Worm (Caenorhabditis elegans) whole organism, L1 larva: ENCODE results near the gene set-27.

Experiments used
- lin-13 ChIP-seq: fragments of 150-350 bp; optimal IDR thresholded peaks from 2 replicates; lab custom pipeline; 2014; ENCODE audit warnings: missing biosample characterization, missing genetic modification reagents, missing genetic modification characterization
- nhr-11 ChIP-seq: fragments of 150-350 bp; optimal IDR thresholded peaks from 2 replicates; lab custom pipeline; 2014; ENCODE audit warnings: missing biosample characterization, missing genetic modification characterization
- nhr-237 ChIP-seq: fragments of 150-350 bp; optimal IDR thresholded peaks from 2 replicates; lab custom pipeline; 2014; ENCODE audit warnings: missing biosample characterization, missing genetic modification characterization
- nhr-90 ChIP-seq: sonication (generic microtip); optimal IDR thresholded peaks from 2 replicates; lab custom pipeline; 2016; ENCODE audit warnings: mild to moderate bottlenecking, missing genetic modification characterization, missing compliant biosample characterization; ENCODE audit not compliant: poor library complexity
- zip-4 ChIP-seq: fragments of 200-800 bp; sonication (Bioruptor generic); optimal IDR thresholded peaks from 2 replicates; lab custom pipeline; 2018; ENCODE audit warnings: mild to moderate bottlenecking, missing genetic modification characterization, moderate library complexity, missing compliant biosample characterization

- TF ChIP-seq nhr-237 (tag; lab: Kevin White, UChicago) = no peak
- TF ChIP-seq zip-4 (GFP tag; lab: Kevin White, UChicago) = no peak
- TF ChIP-seq lin-13 (GFP tag; lab: Kevin White, UChicago) = no peak
- TF ChIP-seq nhr-11 = no peak
- TF ChIP-seq nhr-90 (tag; lab: Kevin White, UChicago) = no peak
Observed at ce11 chrIII:2676097-2676496, 24.6 kb upstream of the set-27 start.
